Worm (Caenorhabditis elegans) whole organism, L2 larva: ENCODE data around the gene W02D7.5.
"Not testable (repeated sequence)": the region's sequence is repeated elsewhere in the genome, so short reads cannot be mapped to it uniquely, and the experiment has no call there.

Experiments
- C34F6.9 ChIP-seq: fragments of 150-350 bp; optimal IDR thresholded peaks from 2 replicates; lab custom pipeline; 2014; ENCODE audit warnings: missing biosample characterization, missing genetic modification characterization
- Y55F3AM.14 ChIP-seq: fragments of 200-800 bp; sonication (Bioruptor generic); optimal IDR thresholded peaks from 2 replicates; lab custom pipeline; 2018; ENCODE audit warnings: mild to moderate bottlenecking, missing genetic modification characterization, missing compliant biosample characterization
- ZK546.5 ChIP-seq: sonication (generic microtip); optimal IDR thresholded peaks from 2 replicates; lab custom pipeline; 2017; ENCODE audit warnings: missing biosample characterization, missing genetic modification characterization
- alr-1 ChIP-seq: fragments of 150-350 bp; optimal IDR thresholded peaks from 2 replicates; lab custom pipeline; 2014; ENCODE audit warnings: missing biosample characterization, missing genetic modification characterization
- ama-1 ChIP-seq: fragments of 150-350 bp; optimal IDR thresholded peaks from 2 replicates; lab custom pipeline; 2018; ENCODE audit warnings: inconsistent platforms
- blmp-1 ChIP-seq: sonication (generic microtip); optimal IDR thresholded peaks from 2 replicates; lab custom pipeline; 2017; ENCODE audit warnings: missing genetic modification characterization, mild to moderate bottlenecking, missing compliant biosample characterization, antibody characterized with exemption, moderate library complexity; ENCODE audit not compliant: insufficient read depth
- ceh-16 ChIP-seq: fragments of 150-350 bp; optimal IDR thresholded peaks from 2 replicates; lab custom pipeline; 2014; ENCODE audit warnings: missing biosample characterization, missing genetic modification characterization
- ceh-82 ChIP-seq: fragments of 150-350 bp; optimal IDR thresholded peaks from 2 replicates; lab custom pipeline; 2014; ENCODE audit warnings: missing biosample characterization, missing genetic modification characterization
- crh-2 ChIP-seq: sonication (generic microtip); optimal IDR thresholded peaks from 2 replicates; lab custom pipeline; 2017; ENCODE audit warnings: missing biosample characterization, missing genetic modification characterization
- dmd-4 ChIP-seq: sonication (generic microtip); optimal IDR thresholded peaks from 2 replicates; lab custom pipeline; 2017; ENCODE audit warnings: missing biosample characterization, missing genetic modification characterization
- fos-1 ChIP-seq: fragments of 150-350 bp; optimal IDR thresholded peaks from 2 replicates; lab custom pipeline; 2014; ENCODE audit warnings: missing biosample characterization, missing genetic modification characterization
- gmeb-1 ChIP-seq: fragments of 150-350 bp; optimal IDR thresholded peaks from 2 replicates; lab custom pipeline; 2014; ENCODE audit warnings: missing biosample characterization, missing genetic modification characterization
- lin-11 ChIP-seq: fragments of 150-350 bp; sonication (generic microtip); optimal IDR thresholded peaks from 2 replicates; lab custom pipeline; 2014; ENCODE audit warnings: missing biosample characterization, missing genetic modification characterization, inconsistent platforms, mixed read lengths
- mab-5 ChIP-seq: fragments of 150-350 bp; optimal IDR thresholded peaks from 2 replicates; lab custom pipeline; 2014; ENCODE audit warnings: missing biosample characterization, missing genetic modification characterization
- mbf-1 ChIP-seq: sonication (generic microtip); optimal IDR thresholded peaks from 2 replicates; lab custom pipeline; 2017; ENCODE audit warnings: missing biosample characterization, missing genetic modification characterization
- nhr-10 ChIP-seq: sonication (generic microtip); optimal IDR thresholded peaks from 2 replicates; lab custom pipeline; 2017; ENCODE audit warnings: missing biosample characterization, missing genetic modification characterization
- nhr-11 ChIP-seq: fragments of 150-350 bp; optimal IDR thresholded peaks from 2 replicates; lab custom pipeline; 2014; ENCODE audit warnings: missing biosample characterization, missing genetic modification characterization
- nhr-12 ChIP-seq: fragments of 150-350 bp; optimal IDR thresholded peaks from 2 replicates; lab custom pipeline; 2014; ENCODE audit warnings: missing biosample characterization, missing genetic modification characterization
- nhr-129 ChIP-seq: fragments of 150-350 bp; optimal IDR thresholded peaks from 2 replicates; lab custom pipeline; 2014; ENCODE audit warnings: missing biosample characterization, missing genetic modification characterization
- nhr-23 ChIP-seq: fragments of 150-350 bp; optimal IDR thresholded peaks from 2 replicates; lab custom pipeline; 2014; ENCODE audit warnings: missing biosample characterization, missing genetic modification reagents, missing genetic modification characterization
- nhr-25 ChIP-seq: fragments of 150-350 bp; sonication (generic microtip); optimal IDR thresholded peaks from 3 replicates; lab custom pipeline; 2014; ENCODE audit warnings: missing biosample characterization, missing genetic modification characterization
- nhr-6 ChIP-seq: fragments of 150-350 bp; optimal IDR thresholded peaks from 2 replicates; lab custom pipeline; 2014; ENCODE audit warnings: missing biosample characterization, missing genetic modification characterization
- nhr-77 ChIP-seq: fragments of 150-350 bp; optimal IDR thresholded peaks from 2 replicates; lab custom pipeline; 2014; ENCODE audit warnings: missing biosample characterization, missing genetic modification characterization
- sma-3 ChIP-seq: sonication (generic microtip); optimal IDR thresholded peaks from 2 replicates; lab custom pipeline; 2016; ENCODE audit warnings: missing genetic modification reagents, missing genetic modification characterization, missing compliant biosample characterization
- sma-9 ChIP-seq, 2 experiments: fragments of 150-350 bp in 1 of 2; sonication (generic microtip) in 1 of 2; optimal IDR thresholded peaks; 2 replicates each; lab custom pipeline; 2014 to 2016; ENCODE audit warnings: missing genetic modification characterization in 2 of 2, mild to moderate bottlenecking in 1 of 2, missing biosample characterization in 1 of 2, missing compliant biosample characterization in 1 of 2, missing genetic modification reagents in 1 of 2, moderate library complexity in 1 of 2
- snpc-4 ChIP-seq: fragments of 150-350 bp; optimal IDR thresholded peaks from 2 replicates; lab custom pipeline; 2014; ENCODE audit warnings: missing biosample characterization, missing genetic modification characterization
- unc-39 ChIP-seq: fragments of 150-350 bp; optimal IDR thresholded peaks from 2 replicates; lab custom pipeline; 2014; ENCODE audit warnings: missing biosample characterization, missing genetic modification characterization
- unc-55 ChIP-seq: fragments of 150-350 bp; sonication (generic microtip); optimal IDR thresholded peaks from 3 replicates; lab custom pipeline; 2014; ENCODE audit warnings: missing biosample characterization, missing genetic modification reagents, missing genetic modification characterization
- unc-62 ChIP-seq: fragments of 150-350 bp; optimal IDR thresholded peaks from 2 replicates; lab custom pipeline; 2014; ENCODE audit warnings: missing biosample characterization, missing genetic modification reagents, missing genetic modification characterization
- zag-1 ChIP-seq: fragments of 150-350 bp; optimal IDR thresholded peaks from 2 replicates; lab custom pipeline; 2014; ENCODE audit warnings: missing biosample characterization, missing genetic modification characterization
- ztf-1 ChIP-seq: fragments of 200-800 bp; sonication (Bioruptor generic); conservative IDR thresholded peaks from 2 replicates; pipeline ENCODE4 v1.3.6; 2022; ENCODE audit warnings: missing genetic modification characterization, missing compliant biosample characterization
- ztf-11 ChIP-seq: sonication (generic microtip); optimal IDR thresholded peaks from 2 replicates; lab custom pipeline; 2017; ENCODE audit warnings: missing biosample characterization, missing genetic modification characterization
- ztf-4 ChIP-seq: fragments of 150-350 bp; optimal IDR thresholded peaks from 2 replicates; lab custom pipeline; 2014; ENCODE audit warnings: missing biosample characterization, missing genetic modification characterization

The W02D7.5 gene

DNA sequence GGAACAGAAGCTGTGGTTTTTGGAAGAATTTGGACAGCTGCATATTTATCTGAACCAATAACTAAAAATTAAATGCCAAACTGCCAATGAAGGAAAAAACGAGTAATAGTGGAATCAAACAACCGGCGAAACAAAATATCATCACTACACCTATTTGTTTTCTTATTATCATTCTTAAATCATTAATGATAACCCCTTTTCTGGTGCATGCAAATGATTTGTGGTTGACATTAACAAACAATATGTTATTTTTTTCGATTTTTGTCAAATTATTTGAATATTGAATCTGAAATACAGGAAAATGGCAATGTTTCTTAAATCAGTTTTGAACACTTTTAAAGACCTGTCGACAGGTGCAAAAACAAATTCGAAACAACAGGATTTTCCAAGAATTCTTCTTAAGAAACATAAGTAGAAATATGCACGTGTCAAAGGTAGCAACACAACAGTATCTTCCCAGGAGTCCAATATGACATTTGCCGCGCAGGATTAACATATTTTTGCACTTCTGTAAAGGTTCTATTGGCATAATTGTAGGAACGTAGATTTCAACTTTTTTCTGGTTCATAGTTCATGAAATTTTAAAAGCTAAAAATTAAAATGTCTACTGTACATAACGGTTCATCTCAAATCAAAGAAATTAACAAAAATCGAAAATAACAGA lies at the start of gene W02D7.5:
Gene W02D7.5, minus strand, starts transcription at position 51 of the 664 bp plus-strand sequence.
- TF ChIP-seq Y55F3AM.14 (GFP tag; lab: Kevin White, UChicago) (no peak), ZK546.5 (tag; lab: Kevin White, UChicago) (no peak), ztf-1 (GFP tag; lab: Robert Waterston, UW) (no peak), nhr-6 (tag; lab: Kevin White, UChicago) (no peak)

DNA sequence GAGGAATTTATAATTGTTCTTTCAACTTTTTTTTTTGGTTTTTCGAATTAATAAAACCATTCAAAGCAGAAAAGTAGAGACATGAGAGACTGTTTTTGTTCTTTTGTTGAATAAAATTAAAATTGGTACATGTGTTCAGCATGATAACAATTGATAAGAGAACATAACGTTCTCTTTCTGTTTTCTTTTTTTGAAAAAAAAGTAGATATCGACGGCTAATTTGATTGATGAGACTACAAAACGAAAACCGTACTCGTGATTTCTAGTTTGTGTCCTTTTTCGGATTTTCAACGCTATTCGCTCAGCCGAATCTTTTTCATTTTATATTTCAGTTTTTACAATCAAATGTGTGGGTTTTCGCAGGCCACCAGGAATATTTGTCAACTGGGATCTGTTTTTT lies 46.4 kb upstream of the W02D7.5 start, which contains the start of gene C08D8.1:
Gene C08D8.1, plus strand, starts transcription at position 324 of the 400 bp plus-strand sequence.
- TF ChIP-seq fos-1 (no peak), unc-55 (GFP tag; lab: Kevin White, UChicago) (no peak), nhr-77 (tag; lab: Kevin White, UChicago) (no peak), ztf-4 (tag; lab: Kevin White, UChicago) (no peak), dmd-4 (tag; lab: Kevin White, UChicago) (no peak), ceh-82 (tag; lab: Kevin White, UChicago) (no peak), ama-1 (lab: Kevin White, UChicago) (no peak), gmeb-1 (tag; lab: Kevin White, UChicago) (no peak), nhr-129 (tag; lab: Kevin White, UChicago) (no peak), ZK546.5 (tag; lab: Kevin White, UChicago) (no peak), nhr-25 (tag; lab: Kevin White, UChicago) (no peak), sma-3 (GFP tag; lab: Kevin White, UChicago) (no peak), nhr-12 (tag; lab: Kevin White, UChicago) (no peak), unc-62 (no peak), nhr-6 (tag; lab: Kevin White, UChicago) (no peak), blmp-1 (tag; lab: Kevin White, UChicago) (no peak), snpc-4 (tag; lab: Kevin White, UChicago) (no peak), ztf-1 (GFP tag; lab: Robert Waterston, UW) (no peak)

DNA sequence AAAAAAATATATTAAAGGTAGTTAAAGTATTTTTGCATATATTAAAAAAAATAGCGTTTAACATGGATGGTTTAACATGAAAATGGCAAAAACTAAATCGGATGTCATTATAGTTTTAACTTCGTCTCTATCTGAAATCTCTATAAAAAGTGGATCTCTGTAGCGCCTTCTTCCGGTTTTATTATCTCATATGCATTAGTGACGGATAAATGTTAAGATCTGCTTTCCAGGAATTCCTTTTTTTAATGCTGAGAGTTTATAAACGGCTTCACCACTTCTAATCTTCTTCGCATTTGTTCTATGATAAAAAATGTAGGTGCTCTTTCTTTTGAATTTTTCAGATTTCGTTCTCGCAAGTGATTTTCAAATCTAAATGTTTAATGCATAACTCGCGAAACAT lies 43.4 kb upstream of the W02D7.5 start:
- no peak for TF ChIP-seq zag-1 (tag; lab: Kevin White, UChicago)
- TF ChIP-seq nhr-23 (tag; lab: Kevin White, UChicago): no peak
- TF ChIP-seq crh-2 (tag; lab: Kevin White, UChicago): no peak
- TF ChIP-seq mab-5 (tag; lab: Kevin White, UChicago): no peak
- TF ChIP-seq lin-11 (tag; lab: Kevin White, UChicago): no peak
- no peak for TF ChIP-seq nhr-11 (tag; lab: Kevin White, UChicago)
- no peak for TF ChIP-seq sma-3 (GFP tag; lab: Kevin White, UChicago)
- no peak for TF ChIP-seq nhr-10 (tag; lab: Kevin White, UChicago)
- TF ChIP-seq mbf-1 (tag; lab: Kevin White, UChicago): no peak
- TF ChIP-seq unc-39 (tag; lab: Kevin White, UChicago): no peak
- no peak for TF ChIP-seq ztf-1 (GFP tag; lab: Robert Waterston, UW)
- no peak for TF ChIP-seq ztf-4 (tag; lab: Kevin White, UChicago)
- no peak for TF ChIP-seq gmeb-1 (tag; lab: Kevin White, UChicago)
- no peak for TF ChIP-seq blmp-1 (tag; lab: Kevin White, UChicago)
- TF ChIP-seq ztf-11 (tag; lab: Kevin White, UChicago): no peak

DNA sequence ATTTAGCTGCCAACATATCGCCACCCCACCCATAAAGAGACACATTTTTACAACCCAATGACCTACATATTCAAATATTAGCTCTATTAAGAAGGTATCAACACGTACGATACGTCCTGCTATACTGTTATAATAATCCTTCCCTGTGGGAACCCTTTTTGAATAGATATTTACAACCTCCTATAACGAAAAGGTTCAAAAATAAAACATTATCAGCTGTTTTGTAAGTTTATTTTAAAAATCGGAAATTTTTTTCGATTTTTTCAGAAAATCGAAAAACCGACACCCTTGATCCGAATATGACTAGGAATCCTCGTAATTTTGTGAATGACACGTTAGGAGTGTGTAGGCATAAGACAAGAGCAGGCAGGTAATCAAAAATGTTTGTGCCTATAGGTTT lies 41.9 kb upstream of the W02D7.5 start, which contains the start of gene C08D8.7:
Gene C08D8.7, plus strand, starts transcription at position 301 of the 400 bp plus-strand sequence.
- TF ChIP-seq ceh-16 (tag; lab: Kevin White, UChicago); mab-5 (tag; lab: Kevin White, UChicago); Y55F3AM.14 (GFP tag; lab: Kevin White, UChicago): not testable (repeated sequence)

DNA sequence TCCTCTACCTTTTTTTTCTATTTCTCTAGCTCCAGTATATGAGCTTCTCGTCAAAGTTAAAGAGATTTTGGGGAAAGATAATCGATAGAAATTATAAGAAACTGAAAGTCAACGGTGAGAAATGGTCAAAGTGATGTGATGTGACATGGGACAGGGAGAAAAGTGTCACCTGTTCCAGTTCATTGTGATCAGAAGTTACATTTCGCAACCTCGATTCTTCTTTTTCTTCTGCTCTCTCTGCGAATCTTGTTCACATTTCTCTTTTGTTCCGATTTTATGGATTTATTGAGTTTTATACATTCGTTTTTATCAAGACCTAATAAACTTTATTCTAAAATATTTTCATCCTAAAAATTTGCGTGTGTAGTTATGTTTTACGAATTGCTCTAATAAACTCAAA lies 36.6 kb upstream of the W02D7.5 start:
- TF ChIP-seq Y55F3AM.14 (GFP tag; lab: Kevin White, UChicago) (no peak), ztf-11 (tag; lab: Kevin White, UChicago) (no peak), blmp-1 (tag; lab: Kevin White, UChicago) (peak; percentile 31), C34F6.9 (tag; lab: Kevin White, UChicago) (peak; percentile 31), alr-1 (tag; lab: Kevin White, UChicago) (no peak), sma-9 (GFP tag; optimal IDR thresholded peaks at IDR 0.05; lab: Kevin White, UChicago) (peak; percentile 23), sma-9 (tag; optimal IDR thresholded peaks at IDR 0.05; lab: Kevin White, UChicago) (no peak), nhr-129 (tag; lab: Kevin White, UChicago) (peak; percentile 20)
